Worm (Caenorhabditis elegans) whole organism, L4/young adult: ENCODE data around the gene cnc-11.

Source experiments
- W03F9.2 ChIP-seq: fragments of 150-350 bp; optimal IDR thresholded peaks from 2 replicates; lab custom pipeline; 2014; ENCODE audit warnings: missing biosample characterization, missing genetic modification characterization
- him-1 ChIP-seq: sonication (generic microtip); optimal IDR thresholded peaks from 2 replicates; lab custom pipeline; 2016; ENCODE audit warnings: missing genotype, missing genetic modification reagents, missing genetic modification characterization, missing compliant biosample characterization

DNA sequence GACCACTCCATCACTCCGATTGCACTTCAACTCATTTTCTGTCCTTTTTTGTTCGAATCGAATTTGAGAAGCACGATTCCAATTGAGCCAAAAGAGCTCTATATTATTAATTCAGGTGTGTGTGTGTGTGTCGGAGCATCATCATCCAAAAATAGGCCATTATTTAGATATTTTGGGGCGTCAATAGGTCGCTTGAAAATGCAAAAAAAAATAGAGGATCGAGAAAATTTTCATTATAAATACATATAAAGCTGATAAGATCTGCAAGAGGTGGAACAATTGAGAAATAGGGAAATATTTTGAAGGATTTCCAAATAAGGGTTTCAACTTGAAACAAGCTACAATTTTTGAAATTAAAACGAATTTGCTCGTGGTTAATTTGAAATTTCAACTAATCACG, 49.2 kb upstream of the cnc-11 start, which contains the start of gene Y75B7AR.1:
- TF ChIP-seq him-1 (no peak), W03F9.2 (tag; lab: Kevin White, UChicago) (no peak)
